Worm (Caenorhabditis elegans) whole organism, L1 larva: ENCODE measurements around the gene M163.10.

Experiments
- C04F5.9 ChIP-seq: sonication (generic microtip); optimal IDR thresholded peaks from 2 replicates; lab custom pipeline; 2016; ENCODE audit warnings: missing genetic modification characterization, missing compliant biosample characterization
- C16A3.4 ChIP-seq: fragments of 150-350 bp; optimal IDR thresholded peaks from 2 replicates; lab custom pipeline; 2014; ENCODE audit warnings: missing biosample characterization, missing genetic modification characterization
- Y116A8C.19 ChIP-seq: sonication (generic microtip); optimal IDR thresholded peaks from 2 replicates; lab custom pipeline; 2016; ENCODE audit warnings: missing compliant biosample characterization, missing genetic modification characterization, borderline replicate concordance
- aha-1 ChIP-seq: fragments of 150-350 bp; optimal IDR thresholded peaks from 2 replicates; lab custom pipeline; 2014; ENCODE audit warnings: missing biosample characterization, missing genetic modification characterization
- alr-1 ChIP-seq: fragments of 200-800 bp; sonication (Bioruptor generic); optimal IDR thresholded peaks from 2 replicates; lab custom pipeline; 2018; ENCODE audit warnings: borderline replicate concordance, mild to moderate bottlenecking, missing genetic modification characterization, missing compliant biosample characterization
- aly-2 ChIP-seq: fragments of 150-350 bp; optimal IDR thresholded peaks from 2 replicates; lab custom pipeline; 2014; ENCODE audit warnings: missing biosample characterization, missing genetic modification characterization
- blmp-1 ChIP-seq: fragments of 150-350 bp; optimal IDR thresholded peaks from 2 replicates; lab custom pipeline; 2014; ENCODE audit warnings: missing biosample characterization, missing genetic modification characterization
- ceh-8 ChIP-seq: fragments of 200-800 bp; sonication (Bioruptor generic); optimal IDR thresholded peaks from 2 replicates; lab custom pipeline; 2018; ENCODE audit warnings: mild to moderate bottlenecking, missing genetic modification characterization, moderate library complexity, missing compliant biosample characterization
- ceh-82 ChIP-seq, 3 experiments: fragments of 150-350 bp in 1 of 3; sonication (generic microtip) in 2 of 3; optimal IDR thresholded peaks; 2 replicates each; lab custom pipeline; 2014 to 2017; ENCODE audit warnings: missing biosample characterization in 3 of 3, missing genetic modification characterization in 3 of 3
- ceh-90 ChIP-seq: sonication (generic microtip); optimal IDR thresholded peaks from 2 replicates; lab custom pipeline; 2016; ENCODE audit warnings: missing genetic modification characterization, missing compliant biosample characterization
- ces-1 ChIP-seq: fragments of 150-350 bp; optimal IDR thresholded peaks from 2 replicates; lab custom pipeline; 2014; ENCODE audit warnings: missing biosample characterization, missing genetic modification reagents, missing genetic modification characterization
- dpl-1 ChIP-seq, 3 experiments: fragments of 150-350 bp in 2 of 3; sonication (generic microtip) in 1 of 3; optimal IDR thresholded peaks; 2 replicates each; lab custom pipeline; 2014 to 2017; ENCODE audit warnings: missing biosample characterization in 3 of 3, missing genetic modification characterization in 3 of 3, missing genetic modification reagents in 3 of 3
- efl-1 ChIP-seq, 4 experiments: fragments of 150-350 bp; optimal IDR thresholded peaks in 3 of 4; peaks in 1 of 4; 1 replicate in 1 of 4; 2 replicates in 3 of 4; lab custom pipeline; 2014; ENCODE audit warnings: missing biosample characterization in 2 of 4, missing genetic modification characterization in 2 of 4, missing genetic modification reagents in 2 of 4
- efl-3 ChIP-seq: fragments of 200-800 bp; sonication (Bioruptor generic); optimal IDR thresholded peaks from 2 replicates; lab custom pipeline; 2018; ENCODE audit warnings: mild to moderate bottlenecking, missing genetic modification characterization, missing compliant biosample characterization
- egl-27 ChIP-seq, 2 experiments: fragments of 150-350 bp in 1 of 2; sonication (generic microtip); optimal IDR thresholded peaks; 3 replicates each; lab custom pipeline; 2017 to 2018; ENCODE audit warnings: missing biosample characterization in 2 of 2, missing genetic modification characterization in 2 of 2, missing genetic modification reagents in 2 of 2
- elt-2 ChIP-seq: sonication (generic microtip); optimal IDR thresholded peaks from 2 replicates; lab custom pipeline; 2016; ENCODE audit warnings: missing genetic modification characterization, mild to moderate bottlenecking, inconsistent platforms, missing compliant biosample characterization, missing genetic modification reagents
- elt-3 ChIP-seq, 6 experiments: fragments of 150-350 bp in 1 of 6; sonication (generic microtip); optimal IDR thresholded peaks; 2 replicates each; lab custom pipeline; 2017 to 2018; ENCODE audit warnings: missing biosample characterization in 6 of 6, missing genetic modification characterization in 6 of 6, inconsistent platforms in 1 of 6
- ets-5 ChIP-seq: fragments of 200-800 bp; sonication (Bioruptor generic); IDR thresholded peaks from 2 replicates; pipeline ENCODE4 v1.3.6; 2022; ENCODE audit warnings: missing genetic modification characterization, missing compliant biosample characterization
- grh-1 ChIP-seq: fragments of 200-800 bp; sonication (Bioruptor generic); IDR thresholded peaks from 2 replicates; pipeline ENCODE4 v1.3.6; 2022; ENCODE audit warnings: missing genetic modification reagents, missing genetic modification characterization, missing compliant biosample characterization
- hlh-17 ChIP-seq: fragments of 200-800 bp; sonication (Bioruptor generic); optimal IDR thresholded peaks from 2 replicates; lab custom pipeline; 2018; ENCODE audit warnings: missing genetic modification characterization, mild to moderate bottlenecking, missing compliant biosample characterization, moderate library complexity, borderline replicate concordance
- hpl-2 ChIP-seq: fragments of 150-350 bp; optimal IDR thresholded peaks from 2 replicates; lab custom pipeline; 2014; ENCODE audit warnings: missing biosample characterization, missing genetic modification reagents, missing genetic modification characterization
- isw-1 ChIP-seq: fragments of 200-800 bp; sonication (Bioruptor generic); IDR thresholded peaks from 2 replicates; pipeline ENCODE4 v1.3.6; 2022; ENCODE audit warnings: missing genetic modification characterization, missing compliant biosample characterization
- jun-1 ChIP-seq: fragments of 150-350 bp; optimal IDR thresholded peaks from 2 replicates; lab custom pipeline; 2014; ENCODE audit warnings: missing biosample characterization, missing genetic modification reagents, missing genetic modification characterization
- lsy-2 ChIP-seq, 2 experiments: fragments of 150-350 bp; optimal IDR thresholded peaks; 2 replicates each; lab custom pipeline; 2014; ENCODE audit warnings: missing biosample characterization in 2 of 2, missing genetic modification characterization in 2 of 2
- mab-9 ChIP-seq: fragments of 200-800 bp; sonication (Bioruptor generic); IDR thresholded peaks from 2 replicates; pipeline ENCODE4 v1.3.6; 2022; ENCODE audit warnings: missing genetic modification reagents, missing genetic modification characterization, missing compliant biosample characterization
- mdl-1 ChIP-seq, 2 experiments: fragments of 150-350 bp; optimal IDR thresholded peaks; 2 replicates each; lab custom pipeline; 2014 to 2017; ENCODE audit warnings: missing biosample characterization in 2 of 2, missing genetic modification characterization in 2 of 2, inconsistent platforms in 1 of 2
- mef-2 ChIP-seq: fragments of 150-350 bp; optimal IDR thresholded peaks from 2 replicates; lab custom pipeline; 2014; ENCODE audit warnings: missing biosample characterization, missing genetic modification characterization
- nhr-11 ChIP-seq: fragments of 150-350 bp; optimal IDR thresholded peaks from 2 replicates; lab custom pipeline; 2014; ENCODE audit warnings: missing biosample characterization, missing genetic modification characterization
- nhr-12 ChIP-seq: sonication (generic microtip); optimal IDR thresholded peaks from 2 replicates; lab custom pipeline; 2017; ENCODE audit warnings: missing biosample characterization, missing genetic modification characterization
- nhr-19 ChIP-seq: fragments of 200-800 bp; sonication (Bioruptor generic); conservative IDR thresholded peaks from 2 replicates; pipeline ENCODE4 v1.3.6; 2022; ENCODE audit warnings: missing genetic modification characterization, missing compliant biosample characterization
- nhr-28 ChIP-seq: fragments of 150-350 bp; optimal IDR thresholded peaks from 2 replicates; lab custom pipeline; 2014; ENCODE audit warnings: missing biosample characterization, missing genetic modification characterization
- nhr-47 ChIP-seq: sonication (generic microtip); optimal IDR thresholded peaks from 2 replicates; lab custom pipeline; 2016; ENCODE audit warnings: mild to moderate bottlenecking, missing genetic modification characterization, moderate library complexity, missing compliant biosample characterization
- nhr-76 ChIP-seq: sonication (generic microtip); optimal IDR thresholded peaks from 2 replicates; lab custom pipeline; 2017; ENCODE audit warnings: missing biosample characterization, missing genetic modification characterization
- pqm-1 ChIP-seq: sonication (generic microtip); optimal IDR thresholded peaks from 3 replicates; lab custom pipeline; 2017; ENCODE audit warnings: missing biosample characterization, missing genetic modification characterization
- rnt-1 ChIP-seq: sonication (generic microtip); optimal IDR thresholded peaks from 2 replicates; lab custom pipeline; 2016; ENCODE audit warnings: mild to moderate bottlenecking, missing genetic modification characterization, moderate library complexity, missing compliant biosample characterization
- sptf-1 ChIP-seq: fragments of 150-350 bp; optimal IDR thresholded peaks from 2 replicates; lab custom pipeline; 2014; ENCODE audit warnings: missing biosample characterization, missing genetic modification characterization
- unc-130 ChIP-seq: fragments of 150-350 bp; optimal IDR thresholded peaks from 2 replicates; lab custom pipeline; 2017; ENCODE audit warnings: missing biosample characterization, missing genetic modification characterization, inconsistent platforms
- unc-30 ChIP-seq: sonication (generic microtip); optimal IDR thresholded peaks from 2 replicates; lab custom pipeline; 2017; ENCODE audit warnings: missing biosample characterization, missing genetic modification characterization
- unc-62 ChIP-seq: fragments of 150-350 bp; optimal IDR thresholded peaks from 2 replicates; lab custom pipeline; 2014; ENCODE audit warnings: missing biosample characterization, missing genetic modification reagents, missing genetic modification characterization
- unc-98 ChIP-seq: fragments of 200-800 bp; sonication (Bioruptor generic); IDR thresholded peaks from 2 replicates; pipeline ENCODE4 v1.3.6; 2022; ENCODE audit warnings: missing genetic modification characterization, missing compliant biosample characterization
- xbp-1 ChIP-seq: sonication (generic microtip); optimal IDR thresholded peaks from 2 replicates; lab custom pipeline; 2016; ENCODE audit warnings: missing genetic modification characterization, missing compliant biosample characterization
- zip-4 ChIP-seq: fragments of 200-800 bp; sonication (Bioruptor generic); optimal IDR thresholded peaks from 2 replicates; lab custom pipeline; 2018; ENCODE audit warnings: mild to moderate bottlenecking, missing genetic modification characterization, moderate library complexity, missing compliant biosample characterization
- ztf-4 ChIP-seq: fragments of 150-350 bp; optimal IDR thresholded peaks from 2 replicates; lab custom pipeline; 2014; ENCODE audit warnings: missing biosample characterization, missing genetic modification characterization

Gene M163.10

DNA sequence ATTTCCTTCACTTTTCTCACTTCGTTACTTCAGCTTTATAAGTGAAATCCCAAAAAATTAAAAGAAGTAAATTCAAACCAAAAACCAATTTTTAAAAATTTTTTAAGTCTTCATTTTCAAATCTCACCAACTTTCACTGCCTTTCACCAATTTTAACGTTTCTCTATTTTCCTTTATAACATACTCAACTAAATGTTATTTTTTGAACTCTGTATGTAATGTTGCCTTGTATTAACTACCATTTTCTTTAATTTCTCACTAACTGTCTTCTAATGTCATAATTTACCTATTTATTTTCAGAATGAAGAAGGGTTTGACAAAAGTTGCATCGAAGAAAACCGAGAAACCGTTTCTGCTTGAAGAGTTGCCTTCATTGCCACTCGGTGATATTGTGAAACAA is 26.1 kb upstream of the M163.10 start, which contains the start of gene F23D12.4:
Gene F23D12.4 (plus strand): TSS at position 301 of the 400 bp plus-strand sequence.
- TF ChIP-seq hpl-2 (no peak), elt-2 (no peak)

DNA sequence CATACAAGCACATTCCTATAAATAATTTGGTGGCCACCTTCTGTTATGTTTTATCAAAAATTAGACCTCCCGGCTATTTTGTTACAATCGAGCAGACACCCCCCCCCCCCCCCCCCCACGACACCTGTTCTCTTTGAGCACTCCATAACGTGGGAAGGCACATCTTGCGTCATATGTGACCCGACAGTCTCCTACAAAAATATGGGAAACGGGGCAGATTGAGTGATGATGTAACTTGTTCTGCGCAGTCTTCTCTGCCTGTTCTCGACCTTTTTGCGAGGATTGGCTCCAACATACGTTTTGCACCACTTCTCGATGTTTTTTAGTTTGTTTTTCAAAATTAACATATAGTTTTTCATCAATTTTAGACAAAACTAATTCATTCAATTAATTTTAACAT is 23.3 kb upstream of the M163.10 start:
- no peak for TF ChIP-seq ces-1
- no peak for TF ChIP-seq sptf-1 (tag; lab: Kevin White, UChicago)
- TF ChIP-seq isw-1 (GFP tag; lab: Robert Waterston, UW): no peak
- no peak for TF ChIP-seq ceh-8 (GFP tag; lab: Kevin White, UChicago)
- no peak for TF ChIP-seq zip-4 (GFP tag; lab: Kevin White, UChicago)
- no peak for TF ChIP-seq jun-1
- TF ChIP-seq unc-130: no peak
- TF ChIP-seq nhr-28 (tag; lab: Kevin White, UChicago): no peak
- no peak for TF ChIP-seq hlh-17 (GFP tag; lab: Kevin White, UChicago)
- TF ChIP-seq, all 84 proteins: peak for 0

ce11 chrX:14447910-14448309 is 22.9 kb upstream of the M163.10 start, which contains the start of gene jmjd-3.2:
TSS of gene jmjd-3.2 (plus strand) at chrX:14448210.
- TF ChIP-seq unc-98 (GFP tag; lab: Robert Waterston, UW) (no peak), sptf-1 (tag; lab: Kevin White, UChicago) (no peak), C16A3.4 (no peak), unc-62 (GFP tag; lab: Kevin White, UChicago) (no peak), efl-1 (optimal IDR thresholded peaks at IDR 0.05; lab: Kevin White, UChicago) (no peak), efl-1 (GFP tag; optimal IDR thresholded peaks at IDR 0.05 in 1 of 2; lab: Kevin White, UChicago) (no peak), mdl-1 (tag; optimal IDR thresholded peaks at IDR 0.05; lab: Kevin White, UChicago) (no peak), ceh-90 (tag; lab: Kevin White, UChicago) (no peak), unc-30 (tag; lab: Kevin White, UChicago) (no peak), nhr-19 (GFP tag; lab: Robert Waterston, UW) (no peak), C04F5.9 (tag; lab: Kevin White, UChicago) (no peak), ztf-4 (no peak), isw-1 (GFP tag; lab: Robert Waterston, UW) (no peak), nhr-76 (tag; lab: Kevin White, UChicago) (no peak), hpl-2 (no peak), elt-3 (tag; optimal IDR thresholded peaks at IDR 0.05; lab: Kevin White, UChicago) (no peak), Y116A8C.19 (tag; lab: Kevin White, UChicago) (no peak), blmp-1 (no peak), aha-1 (tag; lab: Kevin White, UChicago) (no peak), egl-27 (tag; optimal IDR thresholded peaks at IDR 0.05; lab: Kevin White, UChicago) (no peak), nhr-11 (tag; lab: Kevin White, UChicago) (no peak)

- no peak for TF ChIP-seq mab-9 (GFP tag; lab: Robert Waterston, UW)
- TF ChIP-seq mef-2 (tag; lab: Kevin White, UChicago): no peak
- TF ChIP-seq rnt-1 (tag; lab: Kevin White, UChicago): peak; percentile 43
- no peak for TF ChIP-seq pqm-1 (tag; lab: Kevin White, UChicago)
Measured at ce11 chrX:14453735-14454134, 17.1 kb upstream of the M163.10 start, which contains the start of gene F23D12.7. TSS of gene F23D12.7 (minus strand) at chrX:14453835.

- no peak for TF ChIP-seq efl-3
- no peak for TF ChIP-seq unc-130
- no peak for TF ChIP-seq ceh-82 (tag; optimal IDR thresholded peaks at IDR 0.05; lab: Kevin White, UChicago)
- no peak for TF ChIP-seq isw-1 (GFP tag; lab: Robert Waterston, UW)
- no peak for TF ChIP-seq efl-1 (optimal IDR thresholded peaks at IDR 0.05; lab: Kevin White, UChicago)
- TF ChIP-seq efl-1 (GFP tag; optimal IDR thresholded peaks at IDR 0.05 in 1 of 2; lab: Kevin White, UChicago): no peak
- TF ChIP-seq alr-1 (tag; lab: Kevin White, UChicago): no peak
- no peak for TF ChIP-seq nhr-47
- no peak for TF ChIP-seq xbp-1
- TF ChIP-seq hlh-17 (GFP tag; lab: Kevin White, UChicago): no peak
- TF ChIP-seq mab-9 (GFP tag; lab: Robert Waterston, UW): no peak
- TF ChIP-seq lsy-2 (tag; optimal IDR thresholded peaks at IDR 0.05; lab: Kevin White, UChicago): no peak
- no peak for TF ChIP-seq dpl-1 (GFP tag; optimal IDR thresholded peaks at IDR 0.05; lab: Kevin White, UChicago)
- no peak for TF ChIP-seq sptf-1 (tag; lab: Kevin White, UChicago)
- no peak for TF ChIP-seq aly-2 (tag; lab: Kevin White, UChicago)
- no peak for TF ChIP-seq nhr-12 (tag; lab: Kevin White, UChicago)
- TF ChIP-seq ets-5 (GFP tag; lab: Robert Waterston, UW): no peak
- TF ChIP-seq grh-1: no peak
Measured at ce11 chrX:14455419-14455818, 15.4 kb upstream of the M163.10 start, which contains the start of gene Y66C5A.1. TSS of gene Y66C5A.1 (minus strand) at chrX:14455519.
